Fruit fly (Drosophila melanogaster) whole organism, embryonic: ENCODE results near the gene sisA.

ENCODE experiments used
- Atf-2 ChIP-seq: fragments of 200-800 bp; sonication (Bioruptor generic); optimal IDR thresholded peaks from 2 replicates; lab custom pipeline; 2016; ENCODE audit warnings: missing biosample characterization, missing genetic modification characterization
- Awh ChIP-seq: fragments of 200-800 bp; sonication (Bioruptor generic); IDR thresholded peaks from 2 replicates; pipeline ENCODE4, ENCODE4 v1.3.6; 2022; ENCODE audit warnings: missing biosample characterization, missing genetic modification characterization
- B-H1 ChIP-seq: fragments of 200-800 bp; sonication (Bioruptor generic); IDR thresholded peaks from 3 replicates; pipeline ENCODE4 v1.3.6; 2022; ENCODE audit warnings: missing biosample characterization, missing genetic modification characterization
- CG10274 ChIP-seq: fragments of 200-800 bp; sonication (Bioruptor generic); optimal IDR thresholded peaks from 3 replicates; lab custom pipeline; 2017; ENCODE audit warnings: missing biosample characterization, mild to moderate bottlenecking, missing genetic modification characterization
- CG10979 ChIP-seq: fragments of 200-800 bp; sonication (Bioruptor generic); optimal IDR thresholded peaks from 2 replicates; lab custom pipeline; 2018; ENCODE audit warnings: missing biosample characterization, mild to moderate bottlenecking, missing genetic modification characterization, moderate library complexity
- CG11696 ChIP-seq: fragments of 200-800 bp; sonication (Bioruptor generic); IDR thresholded peaks from 2 replicates; pipeline ENCODE4 v1.3.6; 2022; ENCODE audit warnings: missing biosample characterization, missing genetic modification characterization
- CG13894 ChIP-seq: fragments of 200-800 bp; sonication (Bioruptor generic); optimal IDR thresholded peaks from 3 replicates; lab custom pipeline; 2018; ENCODE audit warnings: missing biosample characterization, mild to moderate bottlenecking, missing genetic modification characterization, moderate library complexity
- CG15073 ChIP-seq: fragments of 200-800 bp; sonication (Bioruptor generic); optimal IDR thresholded peaks from 2 replicates; lab custom pipeline; 2016; ENCODE audit warnings: missing biosample characterization, missing genetic modification characterization
- CG1647 ChIP-seq: fragments of 200-800 bp; sonication (Bioruptor generic); optimal IDR thresholded peaks from 3 replicates; lab custom pipeline; 2016; ENCODE audit warnings: missing biosample characterization, missing genetic modification characterization
- CG16815 ChIP-seq: fragments of 200-800 bp; sonication (Bioruptor generic); optimal IDR thresholded peaks from 3 replicates; lab custom pipeline; 2017; ENCODE audit warnings: missing biosample characterization, mild to moderate bottlenecking, missing genetic modification characterization
- CG1792 ChIP-seq: fragments of 200-800 bp; sonication (Bioruptor generic); optimal IDR thresholded peaks from 2 replicates; lab custom pipeline; 2016; ENCODE audit warnings: missing biosample characterization, missing genetic modification characterization
- CG18619 ChIP-seq: fragments of 200-800 bp; sonication (Bioruptor generic); optimal IDR thresholded peaks from 3 replicates; lab custom pipeline; 2017; ENCODE audit warnings: missing biosample characterization, mild to moderate bottlenecking, missing genetic modification characterization
- CG18764 ChIP-seq: fragments of 200-800 bp; sonication (Bioruptor generic); optimal IDR thresholded peaks from 3 replicates; lab custom pipeline; 2016; ENCODE audit warnings: missing biosample characterization, missing genetic modification characterization
- CG2712 ChIP-seq: fragments of 200-800 bp; optimal IDR thresholded peaks from 3 replicates; lab custom pipeline; 2019; ENCODE audit warnings: missing biosample characterization, mild to moderate bottlenecking, missing genetic modification characterization, moderate library complexity
- CG2875 ChIP-seq: fragments of 200-800 bp; sonication (Bioruptor generic); optimal IDR thresholded peaks from 2 replicates; lab custom pipeline; 2017; ENCODE audit warnings: missing biosample characterization, mild to moderate bottlenecking, missing genetic modification characterization, missing genetic modification reagents
- CG32772 ChIP-seq: fragments of 200-800 bp; sonication (Bioruptor generic); IDR thresholded peaks from 2 replicates; pipeline ENCODE4 v1.3.6; 2022; ENCODE audit warnings: missing biosample characterization, missing genetic modification characterization
- CG4360 ChIP-seq: fragments of 200-800 bp; sonication (Bioruptor generic); IDR thresholded peaks from 2 replicates; pipeline ENCODE4 v1.3.6; 2022; ENCODE audit warnings: missing biosample characterization, missing genetic modification characterization
- CG43689 ChIP-seq: fragments of 200-800 bp; sonication (Bioruptor generic); IDR thresholded peaks from 2 replicates; pipeline ENCODE4 v1.3.6; 2022; ENCODE audit warnings: missing biosample characterization, missing genetic modification characterization
- CG4820 ChIP-seq: fragments of 200-800 bp; sonication (Bioruptor generic); optimal IDR thresholded peaks from 3 replicates; lab custom pipeline; 2016; ENCODE audit warnings: missing biosample characterization, missing genetic modification characterization
- CG6654 ChIP-seq: fragments of 200-800 bp; sonication (Bioruptor generic); optimal IDR thresholded peaks from 2 replicates; lab custom pipeline; 2017; ENCODE audit warnings: missing biosample characterization, mild to moderate bottlenecking, missing genetic modification characterization
- CG7963 ChIP-seq: fragments of 200-800 bp; sonication (Bioruptor generic); IDR thresholded peaks from 3 replicates; pipeline ENCODE4 v1.3.6; 2022; ENCODE audit warnings: missing biosample characterization, missing genetic modification characterization; ENCODE audit not compliant: partially characterized antibody
- CG8281 ChIP-seq: fragments of 200-800 bp; sonication (Bioruptor generic); optimal IDR thresholded peaks from 2 replicates; lab custom pipeline; 2018; ENCODE audit warnings: missing biosample characterization, mild to moderate bottlenecking, missing genetic modification characterization, moderate library complexity
- CG8944 ChIP-seq: fragments of 200-800 bp; sonication (Bioruptor generic); optimal IDR thresholded peaks from 3 replicates; lab custom pipeline; 2016; ENCODE audit warnings: missing biosample characterization, missing genetic modification characterization
- CG9437 ChIP-seq: fragments of 200-800 bp; sonication (Bioruptor generic); optimal IDR thresholded peaks from 2 replicates; lab custom pipeline; 2018; ENCODE audit warnings: missing biosample characterization, mild to moderate bottlenecking, missing genetic modification characterization
- Dbx ChIP-seq: fragments of 200-800 bp; sonication (Bioruptor generic); IDR thresholded peaks from 3 replicates; pipeline ENCODE4 v1.3.6; 2022; ENCODE audit warnings: missing biosample characterization, missing genetic modification characterization
- Doc3 ChIP-seq: fragments of 200-800 bp; sonication (Bioruptor generic); IDR thresholded peaks from 3 replicates; pipeline ENCODE4 v1.3.6; 2022; ENCODE audit warnings: missing biosample characterization, missing genetic modification characterization; ENCODE audit not compliant: partially characterized antibody
- Dp ChIP-seq: fragments of 200-800 bp; sonication (Bioruptor generic); optimal IDR thresholded peaks from 2 replicates; lab custom pipeline; 2018; ENCODE audit warnings: missing biosample characterization, mild to moderate bottlenecking, missing genetic modification characterization, moderate library complexity
- E2f2 ChIP-seq: fragments of 200-800 bp; sonication (Bioruptor generic); IDR thresholded peaks from 2 replicates; pipeline ENCODE4 v1.3.6; 2022; ENCODE audit warnings: missing biosample characterization, missing genetic modification characterization
- Elba2 ChIP-seq: fragments of 200-800 bp; sonication (Bioruptor generic); optimal IDR thresholded peaks from 3 replicates; lab custom pipeline; 2016; ENCODE audit warnings: missing biosample characterization, missing genetic modification characterization
- Fer3 ChIP-seq: fragments of 200-800 bp; sonication (Bioruptor generic); optimal IDR thresholded peaks from 2 replicates; lab custom pipeline; 2018; ENCODE audit warnings: missing biosample characterization, mild to moderate bottlenecking, missing genetic modification characterization, moderate library complexity
- HHEX ChIP-seq: fragments of 200-800 bp; sonication (Bioruptor generic); optimal IDR thresholded peaks from 3 replicates; lab custom pipeline; 2017; ENCODE audit warnings: missing biosample characterization, mild to moderate bottlenecking, missing genetic modification characterization, missing genetic modification reagents
- Jarid2 ChIP-seq: fragments of 200-800 bp; sonication (Bioruptor generic); optimal IDR thresholded peaks from 3 replicates; lab custom pipeline; 2017; ENCODE audit warnings: mild to moderate bottlenecking, missing biosample characterization, missing genetic modification reagents, missing genetic modification characterization
- MBD-R2 ChIP-seq: fragments of 200-800 bp; sonication (Bioruptor generic); IDR thresholded peaks from 2 replicates; pipeline ENCODE4 v1.3.6; 2022; ENCODE audit warnings: missing biosample characterization, missing genetic modification characterization
- Oaz ChIP-seq: fragments of 200-800 bp; sonication (Bioruptor generic); IDR thresholded peaks from 2 replicates; pipeline ENCODE4 v1.3.6; 2022; ENCODE audit warnings: missing biosample characterization, missing genetic modification characterization
- Spps ChIP-seq: fragments of 200-800 bp; sonication (Bioruptor generic); optimal IDR thresholded peaks from 2 replicates; lab custom pipeline; 2018; ENCODE audit warnings: missing biosample characterization, mild to moderate bottlenecking, missing genetic modification characterization
- ab ChIP-seq: fragments of 200-800 bp; sonication (Bioruptor generic); optimal IDR thresholded peaks from 2 replicates; lab custom pipeline; 2016; ENCODE audit warnings: missing biosample characterization, missing genetic modification characterization
- ase ChIP-seq: fragments of 200-800 bp; sonication (Bioruptor generic); IDR thresholded peaks from 3 replicates; pipeline ENCODE4 v1.3.6; 2022; ENCODE audit warnings: missing biosample characterization, missing genetic modification characterization
- bowl ChIP-seq: fragments of 200-800 bp; sonication (Bioruptor generic); IDR thresholded peaks from 2 replicates; pipeline ENCODE4 v1.3.6; 2022; ENCODE audit warnings: missing biosample characterization, missing genetic modification characterization
- chif ChIP-seq, 2 experiments: fragments of 200-800 bp; sonication (Bioruptor generic); optimal IDR thresholded peaks; 3 replicates each; lab custom pipeline; 2016; ENCODE audit warnings: missing biosample characterization in 2 of 2, missing genetic modification characterization in 2 of 2
- en ChIP-seq: fragments of 200-800 bp; sonication (Bioruptor generic); optimal IDR thresholded peaks from 2 replicates; lab custom pipeline; 2016; ENCODE audit warnings: missing biosample characterization, missing genetic modification characterization
- gt ChIP-seq: fragments of 200-800 bp; sonication (Bioruptor generic); IDR thresholded peaks from 2 replicates; pipeline ENCODE4 v1.3.6; 2022; ENCODE audit warnings: missing biosample characterization, missing genetic modification characterization
- luna ChIP-seq: fragments of 200-800 bp; sonication (Bioruptor generic); optimal IDR thresholded peaks from 2 replicates; lab custom pipeline; 2016; ENCODE audit warnings: missing biosample characterization, missing genetic modification characterization
- mirr ChIP-seq: fragments of 200-800 bp; sonication (Bioruptor generic); optimal IDR thresholded peaks from 3 replicates; lab custom pipeline; 2018; ENCODE audit warnings: missing biosample characterization, mild to moderate bottlenecking, missing genetic modification characterization
- pb ChIP-seq: fragments of 200-800 bp; sonication (Bioruptor generic); optimal IDR thresholded peaks from 3 replicates; lab custom pipeline; 2016; ENCODE audit warnings: missing biosample characterization, missing genetic modification characterization
- sc ChIP-seq, 3 experiments: fragments of >200 bp in 2 of 3; fragments of 200-800 bp in 1 of 3; sonication (Bioruptor generic) in 1 of 3; optimal IDR thresholded peaks; 2 replicates in 2 of 3; 3 replicates in 1 of 3; lab custom pipeline; 2017; ENCODE audit warnings: mild to moderate bottlenecking in 1 of 3, missing biosample characterization in 1 of 3, missing genetic modification characterization in 1 of 3, missing genetic modification reagents in 1 of 3
- sd ChIP-seq: fragments of 200-800 bp; sonication (Bioruptor generic); optimal IDR thresholded peaks from 3 replicates; lab custom pipeline; 2018; ENCODE audit warnings: missing biosample characterization, mild to moderate bottlenecking, missing genetic modification characterization, moderate library complexity
- sima ChIP-seq: fragments of 200-800 bp; sonication (Bioruptor generic); optimal IDR thresholded peaks from 2 replicates; lab custom pipeline; 2016; ENCODE audit warnings: missing biosample characterization, missing genetic modification characterization
- tx ChIP-seq: fragments of 200-800 bp; sonication (Bioruptor generic); optimal IDR thresholded peaks from 2 replicates; lab custom pipeline; 2016; ENCODE audit warnings: missing biosample characterization, missing genetic modification characterization
- zf30C ChIP-seq: fragments of 200-800 bp; sonication (Bioruptor generic); optimal IDR thresholded peaks from 3 replicates; lab custom pipeline; 2018; ENCODE audit warnings: missing biosample characterization, mild to moderate bottlenecking, missing genetic modification characterization

sisA gene

DNA sequence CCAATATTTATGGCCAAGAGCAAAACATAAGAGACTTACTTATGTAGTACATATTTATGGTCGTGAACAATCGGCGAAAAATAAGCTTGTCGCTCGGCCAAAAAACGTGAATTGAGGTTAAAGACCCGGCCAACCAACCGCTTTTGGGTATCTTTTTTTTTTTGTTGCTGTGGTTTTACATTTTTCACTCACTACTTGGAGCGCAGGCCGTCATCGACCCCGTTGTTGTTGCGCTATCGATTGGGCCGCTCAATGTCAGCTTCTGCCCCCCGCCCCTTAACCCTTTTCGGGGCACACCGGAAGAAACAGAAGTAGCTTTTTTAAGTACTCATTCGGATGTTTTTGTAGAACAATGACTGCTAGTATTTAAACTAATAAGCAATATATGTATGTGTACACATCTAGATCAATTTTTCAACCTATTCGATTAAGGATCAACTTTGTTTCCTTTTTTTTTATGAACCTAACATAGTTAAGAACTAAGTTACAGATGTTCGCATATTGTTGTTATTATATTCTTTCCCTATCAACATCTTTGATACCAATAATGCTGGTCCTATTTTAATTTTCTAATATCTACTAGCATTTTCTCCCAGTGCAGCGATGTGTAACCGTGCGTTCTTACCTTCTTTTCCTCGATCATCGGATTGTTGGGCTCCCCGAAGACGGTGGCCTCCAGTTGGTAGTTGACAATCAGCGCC, 16.0 kb upstream of the sisA start (continued):
- TF ChIP-seq CG6654 (GFP tag; lab: Kevin White, UChicago): peak; percentile 48
- TF ChIP-seq CG43689 (GFP tag; lab: Robert Waterston, UW): 0 out of 2 replicates have a peak, but pooled peaks have one; percentile 21
- TF ChIP-seq sc (optimal IDR thresholded peaks at IDR 0.05; lab: Kevin White, UChicago): no peak
- TF ChIP-seq sc (GFP tag; optimal IDR thresholded peaks at IDR 0.05; lab: Kevin White, UChicago): peak; percentile 51
- peak; percentile 59 for TF ChIP-seq tx (GFP tag; lab: Kevin White, UChicago)
- TF ChIP-seq CG16815 (GFP tag; lab: Kevin White, UChicago): peak; percentile 51
- TF ChIP-seq Spps: no peak
- no peak for TF ChIP-seq Elba2 (GFP tag; lab: Kevin White, UChicago)
- TF ChIP-seq CG2712 (tag; lab: Kevin White, UChicago): peak; percentile 74
- peak; percentile 29 for TF ChIP-seq Atf-2 (GFP tag; lab: Kevin White, UChicago)
- peak; percentile 52 for TF ChIP-seq zf30C
- peak; percentile 33 for TF ChIP-seq sima
- no peak; the same call in 1 of the 2 replicates for TF ChIP-seq E2f2 (GFP tag; lab: Robert Waterston, UW)
- TF ChIP-seq CG10979 (tag; lab: Kevin White, UChicago): peak; percentile 84
- TF ChIP-seq luna: no peak
- peak; percentile 25 for TF ChIP-seq CG15073 (GFP tag; lab: Kevin White, UChicago)
- peak; percentile 75 to 77 for TF ChIP-seq chif (GFP tag; optimal IDR thresholded peaks at IDR 0.05; lab: Kevin White, UChicago)
- TF ChIP-seq CG18619 (GFP tag; lab: Kevin White, UChicago): peak; percentile 69
- TF ChIP-seq Dp (GFP tag; lab: Kevin White, UChicago): no peak
- peak; percentile 60 for TF ChIP-seq CG2875 (GFP tag; lab: Kevin White, UChicago)
- peak; percentile 77 for TF ChIP-seq CG4820
- peak; percentile 26 for TF ChIP-seq CG18764 (GFP tag; lab: Kevin White, UChicago)
- TF ChIP-seq CG4360 (GFP tag; lab: Robert Waterston, UW): peak; percentile 23; the same call in 1 of the 2 replicates
- TF ChIP-seq pb (GFP tag; lab: Kevin White, UChicago): peak; percentile 46
- peak; percentile 49 for TF ChIP-seq Fer3
- no peak; the same call in 1 of the 2 replicates for TF ChIP-seq MBD-R2 (GFP tag; lab: Robert Waterston, UW)
- no peak for TF ChIP-seq ase (GFP tag; lab: Robert Waterston, UW)
- TF ChIP-seq CG9437 (GFP tag; lab: Kevin White, UChicago): peak; percentile 75
- TF ChIP-seq sd (tag; lab: Kevin White, UChicago): no peak
- TF ChIP-seq CG7963 (GFP tag; lab: Robert Waterston, UW): no peak
- no peak for TF ChIP-seq CG11696 (GFP tag; lab: Robert Waterston, UW)
- TF ChIP-seq Doc3 (GFP tag; lab: Robert Waterston, UW): no peak
- no peak for TF ChIP-seq Awh (GFP tag; lab: Robert Waterston, UW)
- TF ChIP-seq Jarid2: no peak
- TF ChIP-seq CG1647 (GFP tag; lab: Kevin White, UChicago): peak; percentile 8
- no peak for TF ChIP-seq CG13894 (tag; lab: Kevin White, UChicago)
- TF ChIP-seq CG8944 (GFP tag; lab: Kevin White, UChicago): peak; percentile 59
- peak; percentile 29 for TF ChIP-seq mirr
- no peak for TF ChIP-seq CG8281 (tag; lab: Kevin White, UChicago)
- peak; percentile 74 for TF ChIP-seq en (GFP tag; lab: Kevin White, UChicago)
- peak; percentile 71 for TF ChIP-seq HHEX (GFP tag; lab: Kevin White, UChicago)
- no peak for TF ChIP-seq bowl (GFP tag; lab: Robert Waterston, UW)
- TF ChIP-seq CG10274 (GFP tag; lab: Kevin White, UChicago): peak; percentile 15
- no peak for TF ChIP-seq B-H1 (GFP tag; lab: Robert Waterston, UW)
- no peak for TF ChIP-seq ab (GFP tag; lab: Kevin White, UChicago)
- no peak for TF ChIP-seq CG1792 (GFP tag; lab: Kevin White, UChicago)
- TF ChIP-seq CG32772 (GFP tag; lab: Robert Waterston, UW): peak; percentile 23; the same call in 1 of the 2 replicates
- peak; percentile 57; the same call in 1 of the 2 replicates for TF ChIP-seq Oaz
- TF ChIP-seq Dbx (GFP tag; lab: Robert Waterston, UW): peak; percentile 46; the same call in 2 of the 3 replicates
- TF ChIP-seq gt (GFP tag; lab: Robert Waterston, UW): no peak
